Worm (Caenorhabditis elegans) whole organism, L2 larva: ENCODE measurements around the gene Y54F10AM.8.

Experiments used
- C34F6.9 ChIP-seq: fragments of 150-350 bp; optimal IDR thresholded peaks from 2 replicates; lab custom pipeline; 2014; ENCODE audit warnings: missing biosample characterization, missing genetic modification characterization
- F13H6.1 ChIP-seq: sonication (generic microtip); optimal IDR thresholded peaks from 2 replicates; lab custom pipeline; 2016; ENCODE audit warnings: missing genetic modification characterization, missing compliant biosample characterization
- R02D3.7 ChIP-seq: fragments of 150-350 bp; optimal IDR thresholded peaks from 2 replicates; lab custom pipeline; 2014; ENCODE audit warnings: missing biosample characterization, missing genetic modification characterization
- Y55F3AM.14 ChIP-seq: fragments of 200-800 bp; sonication (Bioruptor generic); optimal IDR thresholded peaks from 2 replicates; lab custom pipeline; 2018; ENCODE audit warnings: mild to moderate bottlenecking, missing genetic modification characterization, missing compliant biosample characterization
- ZK546.5 ChIP-seq: sonication (generic microtip); optimal IDR thresholded peaks from 2 replicates; lab custom pipeline; 2017; ENCODE audit warnings: missing biosample characterization, missing genetic modification characterization
- alr-1 ChIP-seq: fragments of 150-350 bp; optimal IDR thresholded peaks from 2 replicates; lab custom pipeline; 2014; ENCODE audit warnings: missing biosample characterization, missing genetic modification characterization
- blmp-1 ChIP-seq: sonication (generic microtip); optimal IDR thresholded peaks from 2 replicates; lab custom pipeline; 2017; ENCODE audit warnings: missing genetic modification characterization, mild to moderate bottlenecking, missing compliant biosample characterization, antibody characterized with exemption, moderate library complexity; ENCODE audit not compliant: insufficient read depth
- ceh-16 ChIP-seq: fragments of 150-350 bp; optimal IDR thresholded peaks from 2 replicates; lab custom pipeline; 2014; ENCODE audit warnings: missing biosample characterization, missing genetic modification characterization
- ceh-82 ChIP-seq: fragments of 150-350 bp; optimal IDR thresholded peaks from 2 replicates; lab custom pipeline; 2014; ENCODE audit warnings: missing biosample characterization, missing genetic modification characterization
- egl-27 ChIP-seq: sonication (generic microtip); optimal IDR thresholded peaks from 3 replicates; lab custom pipeline; 2017; ENCODE audit warnings: missing biosample characterization, missing genetic modification reagents, missing genetic modification characterization
- elt-3 ChIP-seq: sonication (generic microtip); optimal IDR thresholded peaks from 2 replicates; lab custom pipeline; 2017; ENCODE audit warnings: missing biosample characterization, missing genetic modification characterization
- fos-1 ChIP-seq: fragments of 150-350 bp; optimal IDR thresholded peaks from 2 replicates; lab custom pipeline; 2014; ENCODE audit warnings: missing biosample characterization, missing genetic modification characterization
- gmeb-1 ChIP-seq: fragments of 150-350 bp; optimal IDR thresholded peaks from 2 replicates; lab custom pipeline; 2014; ENCODE audit warnings: missing biosample characterization, missing genetic modification characterization
- lin-11 ChIP-seq: fragments of 150-350 bp; sonication (generic microtip); optimal IDR thresholded peaks from 2 replicates; lab custom pipeline; 2014; ENCODE audit warnings: missing biosample characterization, missing genetic modification characterization, inconsistent platforms, mixed read lengths
- lin-13 ChIP-seq: fragments of 150-350 bp; optimal IDR thresholded peaks from 2 replicates; lab custom pipeline; 2014; ENCODE audit warnings: missing biosample characterization, missing genetic modification reagents, missing genetic modification characterization
- mab-5 ChIP-seq: fragments of 150-350 bp; optimal IDR thresholded peaks from 2 replicates; lab custom pipeline; 2014; ENCODE audit warnings: missing biosample characterization, missing genetic modification characterization
- mdl-1 ChIP-seq, 2 experiments: fragments of 150-350 bp in 1 of 2; sonication (generic microtip) in 1 of 2; optimal IDR thresholded peaks; 2 replicates each; lab custom pipeline; 2017; ENCODE audit warnings: missing biosample characterization in 2 of 2, missing genetic modification characterization in 2 of 2
- nhr-12 ChIP-seq: fragments of 150-350 bp; optimal IDR thresholded peaks from 2 replicates; lab custom pipeline; 2014; ENCODE audit warnings: missing biosample characterization, missing genetic modification characterization
- nhr-129 ChIP-seq: fragments of 150-350 bp; optimal IDR thresholded peaks from 2 replicates; lab custom pipeline; 2014; ENCODE audit warnings: missing biosample characterization, missing genetic modification characterization
- nhr-21 ChIP-seq: fragments of 150-350 bp; optimal IDR thresholded peaks from 2 replicates; lab custom pipeline; 2014; ENCODE audit warnings: missing biosample characterization, missing genetic modification characterization
- nhr-23 ChIP-seq: fragments of 150-350 bp; optimal IDR thresholded peaks from 2 replicates; lab custom pipeline; 2014; ENCODE audit warnings: missing biosample characterization, missing genetic modification reagents, missing genetic modification characterization
- nhr-237 ChIP-seq: fragments of 150-350 bp; optimal IDR thresholded peaks from 2 replicates; lab custom pipeline; 2014; ENCODE audit warnings: missing biosample characterization, missing genetic modification characterization
- nhr-25 ChIP-seq: fragments of 150-350 bp; sonication (generic microtip); optimal IDR thresholded peaks from 3 replicates; lab custom pipeline; 2014; ENCODE audit warnings: missing biosample characterization, missing genetic modification characterization
- nhr-6 ChIP-seq: fragments of 150-350 bp; optimal IDR thresholded peaks from 2 replicates; lab custom pipeline; 2014; ENCODE audit warnings: missing biosample characterization, missing genetic modification characterization
- nhr-77 ChIP-seq: fragments of 150-350 bp; optimal IDR thresholded peaks from 2 replicates; lab custom pipeline; 2014; ENCODE audit warnings: missing biosample characterization, missing genetic modification characterization
- peb-1 ChIP-seq: fragments of 150-350 bp; optimal IDR thresholded peaks from 2 replicates; lab custom pipeline; 2014; ENCODE audit warnings: missing biosample characterization, missing genetic modification characterization
- sem-4 ChIP-seq: fragments of 150-350 bp; optimal IDR thresholded peaks from 2 replicates; lab custom pipeline; 2014; ENCODE audit warnings: missing biosample characterization, missing genetic modification reagents, missing genetic modification characterization
- skn-1 ChIP-seq: sonication (generic microtip); optimal IDR thresholded peaks from 2 replicates; lab custom pipeline; 2017; ENCODE audit warnings: missing biosample characterization, missing genetic modification characterization
- unc-55 ChIP-seq: fragments of 150-350 bp; sonication (generic microtip); optimal IDR thresholded peaks from 3 replicates; lab custom pipeline; 2014; ENCODE audit warnings: missing biosample characterization, missing genetic modification reagents, missing genetic modification characterization
- unc-62 ChIP-seq: fragments of 150-350 bp; optimal IDR thresholded peaks from 2 replicates; lab custom pipeline; 2014; ENCODE audit warnings: missing biosample characterization, missing genetic modification reagents, missing genetic modification characterization
- ztf-1 ChIP-seq: fragments of 200-800 bp; sonication (Bioruptor generic); conservative IDR thresholded peaks from 2 replicates; pipeline ENCODE4 v1.3.6; 2022; ENCODE audit warnings: missing genetic modification characterization, missing compliant biosample characterization
- ztf-11 ChIP-seq: sonication (generic microtip); optimal IDR thresholded peaks from 2 replicates; lab custom pipeline; 2017; ENCODE audit warnings: missing biosample characterization, missing genetic modification characterization
- ztf-4 ChIP-seq: fragments of 150-350 bp; optimal IDR thresholded peaks from 2 replicates; lab custom pipeline; 2014; ENCODE audit warnings: missing biosample characterization, missing genetic modification characterization

Y54F10AM.8 gene

ce11 chrIII:2507938-2508337 lies at the start of gene Y54F10AM.8:
Y54F10AM.8 (minus strand) TSS chrIII:2507972.
- peak; percentile 87 for TF ChIP-seq fos-1 (tag; lab: Kevin White, UChicago)
- TF ChIP-seq mab-5 (tag; lab: Kevin White, UChicago) = no peak
- TF ChIP-seq nhr-25 (tag; lab: Kevin White, UChicago) = no peak
- no peak for TF ChIP-seq blmp-1 (tag; lab: Kevin White, UChicago)
- TF ChIP-seq mdl-1 (tag; optimal IDR thresholded peaks at IDR 0.05; lab: Kevin White, UChicago) = no peak
- peak; percentile 4 for TF ChIP-seq gmeb-1 (tag; lab: Kevin White, UChicago)
- no peak for TF ChIP-seq sem-4 (tag; lab: Kevin White, UChicago)
- TF ChIP-seq R02D3.7 (tag; lab: Kevin White, UChicago) = no peak
- peak; percentile 20 for TF ChIP-seq skn-1 (tag; lab: Kevin White, UChicago)
- no peak for TF ChIP-seq lin-13 (GFP tag; lab: Kevin White, UChicago)
- no peak for TF ChIP-seq ceh-82 (tag; lab: Kevin White, UChicago)
- no peak for TF ChIP-seq ztf-4 (tag; lab: Kevin White, UChicago)
- TF ChIP-seq nhr-237 = no peak
- no peak for TF ChIP-seq Y55F3AM.14 (GFP tag; lab: Kevin White, UChicago)

ce11 chrIII:2553579-2553978 lies 45.8 kb upstream of the Y54F10AM.8 start:
- TF ChIP-seq nhr-77 (tag; lab: Kevin White, UChicago) = no peak
- no peak for TF ChIP-seq mab-5 (tag; lab: Kevin White, UChicago)
- no peak for TF ChIP-seq lin-11 (tag; lab: Kevin White, UChicago)
- TF ChIP-seq R02D3.7 (tag; lab: Kevin White, UChicago) = no peak
- no peak for TF ChIP-seq nhr-23 (tag; lab: Kevin White, UChicago)
- TF ChIP-seq ceh-82 (tag; lab: Kevin White, UChicago) = no peak
- no peak for TF ChIP-seq nhr-129 (tag; lab: Kevin White, UChicago)
- no peak for TF ChIP-seq peb-1
- TF ChIP-seq fos-1 (tag; lab: Kevin White, UChicago) = no peak

- TF ChIP-seq C34F6.9 (tag; lab: Kevin White, UChicago) (peak; percentile 33), Y55F3AM.14 (GFP tag; lab: Kevin White, UChicago) (no peak)
- TF ChIP-seq, all 48 proteins: peak for 1
Measured at ce11 chrIII:2552382-2552781, 44.6 kb upstream of the Y54F10AM.8 start.

- TF ChIP-seq F13H6.1 (tag; lab: Kevin White, UChicago) (no peak), alr-1 (tag; lab: Kevin White, UChicago) (no peak), egl-27 (tag; lab: Kevin White, UChicago) (no peak), ztf-4 (tag; lab: Kevin White, UChicago) (no peak), ztf-11 (tag; lab: Kevin White, UChicago) (no peak), nhr-21 (tag; lab: Kevin White, UChicago) (no peak), nhr-12 (tag; lab: Kevin White, UChicago) (no peak), nhr-6 (no peak), Y55F3AM.14 (GFP tag; lab: Kevin White, UChicago) (no peak), fos-1 (tag; lab: Kevin White, UChicago) (no peak), lin-13 (GFP tag; lab: Kevin White, UChicago) (no peak), nhr-77 (tag; lab: Kevin White, UChicago) (no peak), mab-5 (tag; lab: Kevin White, UChicago) (no peak), unc-62 (GFP tag; lab: Kevin White, UChicago) (no peak), ztf-1 (no peak), elt-3 (tag; lab: Kevin White, UChicago) (no peak), nhr-129 (tag; lab: Kevin White, UChicago) (no peak), C34F6.9 (tag; lab: Kevin White, UChicago) (no peak)
Measured at ce11 chrIII:2551981-2552380, 44.2 kb upstream of the Y54F10AM.8 start.

ce11 chrIII:2549620-2550019 lies 41.8 kb upstream of the Y54F10AM.8 start, which contains the start of gene feh-1:
feh-1 (plus strand) TSS chrIII:2549920.
- TF ChIP-seq ceh-16 (tag; lab: Kevin White, UChicago) (no peak), unc-55 (GFP tag; lab: Kevin White, UChicago) (no peak), skn-1 (tag; lab: Kevin White, UChicago) (no peak), ZK546.5 (tag; lab: Kevin White, UChicago) (no peak)
